Worm (Caenorhabditis elegans) whole organism, mixed stage, embryonic: ENCODE data around the gene T21D12.14.

Experiments used
- elt-3 ChIP-seq: fragments of 150-350 bp; optimal IDR thresholded peaks from 2 replicates; lab custom pipeline; 2014; ENCODE audit warnings: missing biosample characterization, missing genetic modification characterization
- nhr-76 ChIP-seq: sonication (generic microtip); optimal IDR thresholded peaks from 2 replicates; lab custom pipeline; 2017; ENCODE audit warnings: missing biosample characterization, missing genetic modification characterization
- pha-4 ChIP-seq: fragments of 150-350 bp; optimal IDR thresholded peaks from 2 replicates; lab custom pipeline; 2018; ENCODE audit warnings: missing biosample characterization, missing genetic modification reagents, missing genetic modification characterization

- TF ChIP-seq pha-4 = no peak
- TF ChIP-seq elt-3 = peak; percentile 3
- TF ChIP-seq nhr-76 = no peak
These were observed 14.8 kb upstream of the T21D12.14 start for ce11 chrIV:302743-303142.
